Worm (Caenorhabditis elegans) whole organism, L2 larva: Measurements from ENCODE around the gene vha-6.

ENCODE experiments used
- C34F6.9 ChIP-seq: fragments of 150-350 bp; optimal IDR thresholded peaks from 2 replicates; lab custom pipeline; 2014; ENCODE audit warnings: missing biosample characterization, missing genetic modification characterization
- ZK546.5 ChIP-seq: sonication (generic microtip); optimal IDR thresholded peaks from 2 replicates; lab custom pipeline; 2017; ENCODE audit warnings: missing biosample characterization, missing genetic modification characterization
- ceh-82 ChIP-seq: fragments of 150-350 bp; optimal IDR thresholded peaks from 2 replicates; lab custom pipeline; 2014; ENCODE audit warnings: missing biosample characterization, missing genetic modification characterization
- egl-27 ChIP-seq: sonication (generic microtip); optimal IDR thresholded peaks from 3 replicates; lab custom pipeline; 2017; ENCODE audit warnings: missing biosample characterization, missing genetic modification reagents, missing genetic modification characterization
- lsy-2 ChIP-seq, 2 experiments: fragments of 150-350 bp in 1 of 2; sonication (generic microtip) in 1 of 2; optimal IDR thresholded peaks; 2 replicates each; lab custom pipeline; 2014 to 2017; ENCODE audit warnings: missing biosample characterization in 2 of 2, missing genetic modification characterization in 2 of 2
- skn-1 ChIP-seq: sonication (generic microtip); optimal IDR thresholded peaks from 2 replicates; lab custom pipeline; 2017; ENCODE audit warnings: missing biosample characterization, missing genetic modification characterization
- unc-39 ChIP-seq: fragments of 150-350 bp; optimal IDR thresholded peaks from 2 replicates; lab custom pipeline; 2014; ENCODE audit warnings: missing biosample characterization, missing genetic modification characterization
- ztf-4 ChIP-seq: fragments of 150-350 bp; optimal IDR thresholded peaks from 2 replicates; lab custom pipeline; 2014; ENCODE audit warnings: missing biosample characterization, missing genetic modification characterization

DNA sequence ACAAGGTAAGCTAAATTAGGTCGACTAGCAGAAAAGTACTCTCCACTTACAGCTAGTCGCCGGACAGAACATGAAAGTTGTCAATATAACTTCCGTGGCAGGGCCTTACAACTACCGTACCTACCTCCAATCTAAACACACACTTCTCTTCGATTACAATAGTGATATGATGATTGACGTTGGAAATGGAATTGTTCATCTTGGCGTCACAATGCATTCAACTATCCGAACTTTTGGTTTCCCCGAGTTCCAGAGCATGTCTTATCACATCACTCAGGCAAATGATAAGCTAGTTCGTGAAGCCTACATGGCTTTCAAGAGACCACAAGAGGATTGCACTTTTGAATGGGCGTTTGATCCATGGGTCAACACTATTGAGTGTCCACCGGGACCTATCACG is 10.9 kb downstream of the vha-6 start:
- no peak for TF ChIP-seq ztf-4 (tag; lab: Kevin White, UChicago)
- TF ChIP-seq lsy-2 (tag; optimal IDR thresholded peaks at IDR 0.05; lab: Kevin White, UChicago), result no peak
- TF ChIP-seq egl-27 (tag; lab: Kevin White, UChicago), result no peak
- no peak for TF ChIP-seq ceh-82 (tag; lab: Kevin White, UChicago)
- no peak for TF ChIP-seq skn-1 (tag; lab: Kevin White, UChicago)
- TF ChIP-seq ZK546.5 (tag; lab: Kevin White, UChicago), result no peak
- TF ChIP-seq unc-39 (tag; lab: Kevin White, UChicago), result no peak
- TF ChIP-seq C34F6.9 (tag; lab: Kevin White, UChicago), result no peak
